Worm (Caenorhabditis elegans) whole organism, dauer: ENCODE results near the gene C32B5.15.
"Not testable (repeated sequence)": the region's sequence is repeated elsewhere in the genome, so short reads cannot be mapped to it uniquely, and the experiment has no call there.

Experiments
- unc-62 ChIP-seq: sonication (generic microtip); optimal IDR thresholded peaks from 2 replicates; lab custom pipeline; 2017; ENCODE audit warnings: missing biosample characterization, missing genetic modification reagents, missing genetic modification characterization

Gene C32B5.15

DNA sequence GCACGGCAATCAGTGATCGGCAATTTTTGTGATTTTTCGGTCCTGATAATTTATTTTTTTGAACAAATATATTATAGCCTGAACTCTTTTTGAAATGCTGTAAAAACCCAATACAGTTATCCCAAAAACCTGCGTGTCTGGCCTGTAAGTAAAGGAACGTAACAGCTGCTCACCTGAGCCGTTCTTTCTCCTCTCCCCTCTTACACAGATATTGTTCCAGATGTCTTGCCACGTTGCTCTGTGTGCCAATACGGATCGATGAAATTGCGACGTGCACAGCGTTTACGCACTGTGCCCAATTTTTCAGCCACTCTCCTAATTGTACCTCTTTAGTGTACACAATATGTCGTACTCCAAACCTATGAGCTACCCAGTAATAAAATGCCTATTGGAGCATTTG lies 14.1 kb downstream of the C32B5.15 start, which contains the start of gene sdz-4:
sdz-4 (plus strand) TSS at position 301 of the 400 bp plus-strand sequence.
- no peak for TF ChIP-seq unc-62 (GFP tag; lab: Kevin White, UChicago)

DNA sequence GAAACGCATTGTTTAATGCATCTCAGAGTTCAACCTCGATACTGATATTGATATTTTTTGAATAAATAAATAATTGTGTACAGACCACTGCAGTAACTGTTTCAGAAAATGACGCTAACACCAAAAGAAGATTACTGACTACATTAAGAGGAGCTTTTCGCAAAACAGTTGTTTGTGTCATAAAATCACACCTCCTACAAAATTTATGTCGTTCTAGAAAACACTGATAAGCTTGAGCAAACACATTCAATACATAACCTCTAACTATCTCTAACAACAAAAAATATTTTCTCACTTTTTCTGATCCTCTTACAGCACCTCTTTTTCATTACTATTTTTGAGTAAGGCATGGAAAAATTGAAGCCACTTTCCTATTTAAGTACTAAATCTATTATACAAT lies 18.1 kb downstream of the C32B5.15 start, which contains the start of gene fbxc-7:
fbxc-7 (plus strand) TSS at position 301 of the 400 bp plus-strand sequence.
- not testable (repeated sequence) for TF ChIP-seq unc-62 (GFP tag; lab: Kevin White, UChicago)

DNA sequence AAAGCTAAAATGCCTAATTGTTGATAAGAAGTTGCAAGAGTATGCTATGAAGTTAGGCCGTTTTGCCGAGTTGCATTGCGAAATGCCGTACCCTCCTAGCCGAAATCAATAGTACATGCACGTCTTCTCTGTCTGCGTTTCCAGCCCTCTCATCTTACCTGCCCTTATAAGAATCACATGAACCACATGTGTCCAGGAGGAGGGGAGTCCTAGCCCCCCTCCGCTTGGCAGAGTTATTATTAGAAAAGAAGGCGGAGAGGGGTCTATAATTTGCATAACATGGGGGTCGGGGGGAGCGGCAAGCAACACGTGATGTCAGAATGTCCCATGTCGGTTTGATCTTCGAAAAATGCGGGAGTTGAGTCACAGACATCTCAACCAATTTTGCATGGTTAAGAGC lies 19.7 kb downstream of the C32B5.15 start:
- TF ChIP-seq unc-62 (GFP tag; lab: Kevin White, UChicago): no peak

DNA sequence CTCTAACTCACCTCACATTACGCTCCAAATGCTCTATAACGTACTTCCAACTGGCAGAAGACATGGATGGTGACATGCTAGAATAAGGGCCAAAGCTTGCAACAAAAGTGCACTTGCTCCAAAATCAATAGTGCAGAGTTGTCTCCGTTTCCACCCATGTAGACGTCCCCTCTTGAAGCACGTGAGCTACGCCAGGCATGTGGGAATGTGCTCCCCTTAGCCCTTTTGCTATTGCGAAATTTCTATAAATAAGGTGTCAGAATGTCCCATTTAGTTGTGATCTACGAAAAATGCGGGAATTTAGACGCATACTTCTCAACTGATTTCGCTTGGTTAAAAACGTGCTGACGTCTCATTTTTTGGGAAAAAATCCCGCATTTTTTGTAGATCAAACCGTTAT lies 22.4 kb downstream of the C32B5.15 start:
- no peak for TF ChIP-seq unc-62 (GFP tag; lab: Kevin White, UChicago)

DNA sequence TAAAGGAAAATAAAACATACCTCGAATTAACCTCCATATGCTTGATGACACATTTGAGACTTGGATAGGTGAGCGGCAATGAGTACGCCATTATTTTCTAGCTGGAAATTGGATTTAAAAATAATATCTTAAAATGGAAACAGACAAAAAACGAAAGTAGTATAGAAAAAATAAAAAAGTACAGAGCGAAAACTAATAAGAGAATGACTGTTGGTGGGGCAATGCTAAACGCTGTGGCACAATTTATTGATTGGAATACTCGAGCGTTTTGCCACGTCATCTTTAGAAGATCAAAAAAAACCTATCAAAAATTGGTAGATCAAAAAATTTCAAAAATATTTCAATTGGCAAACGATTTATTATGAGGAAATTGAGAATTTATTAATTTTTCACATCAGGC lies 24.7 kb downstream of the C32B5.15 start, which contains the start of gene fbxc-32:
fbxc-32 (minus strand) TSS at position 101 of the 400 bp plus-strand sequence.
- no peak for TF ChIP-seq unc-62 (GFP tag; lab: Kevin White, UChicago)

DNA sequence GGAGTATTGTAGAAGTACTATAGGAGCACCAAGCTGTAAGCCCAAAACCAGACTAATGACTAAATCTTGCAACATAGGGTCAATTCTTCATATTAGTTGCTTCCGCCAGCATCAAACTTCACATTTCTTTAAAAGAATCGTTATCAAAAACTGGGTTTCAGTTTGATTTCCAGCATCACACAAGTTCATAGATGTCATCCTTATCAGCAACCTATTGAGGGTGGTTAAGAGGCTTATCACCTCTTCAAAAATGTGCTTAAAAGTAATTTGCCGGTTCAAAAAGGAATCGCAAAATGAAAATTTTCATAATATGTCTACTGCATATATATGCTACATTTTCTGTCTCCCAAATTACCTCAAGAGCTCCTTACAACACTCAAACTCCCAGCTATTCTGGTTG lies 29.0 kb downstream of the C32B5.15 start, which contains the start of gene clec-43:
clec-43 (plus strand) TSS at position 294 of the 400 bp plus-strand sequence.
- no peak for TF ChIP-seq unc-62 (GFP tag; lab: Kevin White, UChicago)

DNA sequence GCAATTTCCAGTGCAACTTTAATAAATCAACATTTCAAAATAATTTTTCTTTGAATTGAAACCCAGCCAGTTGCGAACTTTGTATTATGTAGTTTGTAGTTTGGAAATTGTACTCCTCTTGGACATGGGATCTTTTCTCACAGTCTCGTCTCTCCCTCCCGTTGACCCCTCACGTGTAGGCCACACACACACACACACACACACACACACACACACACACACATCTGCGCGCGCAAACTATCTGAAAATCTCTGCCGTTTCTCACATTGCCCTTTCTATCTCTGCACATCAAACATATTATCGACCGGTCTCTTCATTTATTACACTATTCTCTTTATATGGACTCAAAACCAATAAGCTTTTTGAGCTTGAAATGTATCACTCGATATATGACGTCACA lies 32.0 kb downstream of the C32B5.15 start, which contains the start of gene fbxc-36:
fbxc-36 (plus strand) TSS at position 205 of the 400 bp plus-strand sequence.
- no peak for TF ChIP-seq unc-62 (GFP tag; lab: Kevin White, UChicago)

DNA sequence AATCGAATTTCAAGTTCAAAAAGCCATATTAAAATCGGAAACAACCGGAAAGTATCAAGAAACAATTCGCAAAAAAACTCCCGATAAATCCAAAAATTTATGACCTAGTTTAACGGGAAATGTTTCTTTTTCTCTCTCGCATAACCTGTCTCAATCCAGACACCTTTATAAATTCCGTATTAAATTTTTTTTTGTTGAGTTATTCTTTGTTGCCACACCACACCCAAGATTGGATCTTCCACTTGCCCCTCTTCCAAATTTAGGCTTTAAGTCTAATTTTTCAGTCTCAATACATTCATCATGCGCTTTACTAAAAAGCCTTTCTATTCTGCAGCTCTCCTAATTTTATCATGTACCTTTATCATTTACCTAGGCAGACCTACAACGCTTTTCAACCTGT lies 34.2 kb downstream of the C32B5.15 start, which contains the start of gene R07C3.3:
R07C3.3 (plus strand) TSS at position 301 of the 400 bp plus-strand sequence.
- TF ChIP-seq unc-62 (GFP tag; lab: Kevin White, UChicago): no peak

DNA sequence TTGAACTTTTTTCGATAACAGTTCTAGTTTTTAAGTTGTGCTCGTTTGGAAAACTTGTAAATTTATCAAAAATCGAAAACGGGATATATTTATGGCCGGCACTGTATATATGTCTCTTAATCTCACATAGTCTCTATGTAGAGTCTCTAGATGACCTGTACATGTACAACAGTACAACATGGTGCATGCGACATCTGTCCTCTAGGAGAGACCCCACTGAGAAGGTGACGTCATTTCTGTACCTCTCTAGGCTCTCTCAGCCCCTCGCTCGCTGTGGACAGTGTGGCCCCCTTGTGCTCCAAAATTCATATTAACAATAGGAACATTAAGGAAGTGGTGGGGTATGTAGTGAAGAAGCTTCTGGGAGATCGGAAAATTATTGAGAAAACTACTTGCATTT lies 35.5 kb downstream of the C32B5.15 start:
- no peak for TF ChIP-seq unc-62 (GFP tag; lab: Kevin White, UChicago)

DNA sequence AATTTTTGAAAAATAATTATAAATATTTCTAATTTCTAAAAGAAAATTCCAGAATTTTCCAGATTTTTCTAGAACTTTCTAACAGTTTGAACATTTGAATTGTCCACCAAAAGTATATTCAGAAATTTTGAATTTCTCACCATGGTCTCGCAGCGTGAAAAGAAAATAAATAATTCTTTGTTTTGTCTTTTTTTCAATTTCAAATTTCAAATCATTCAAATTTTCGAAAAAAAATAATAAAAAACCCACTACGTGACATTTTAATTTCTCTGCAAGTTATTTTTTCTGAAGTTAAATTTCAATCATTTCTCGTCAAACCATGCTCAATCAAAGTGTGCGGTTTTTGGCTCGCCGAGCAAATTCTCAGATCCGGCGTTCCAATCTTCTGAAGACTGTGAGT lies 40.0 kb downstream of the C32B5.15 start, which contains the start of gene acs-15:
acs-15 (plus strand) TSS at position 301 of the 400 bp plus-strand sequence.
- TF ChIP-seq unc-62 (GFP tag; lab: Kevin White, UChicago): no peak

DNA sequence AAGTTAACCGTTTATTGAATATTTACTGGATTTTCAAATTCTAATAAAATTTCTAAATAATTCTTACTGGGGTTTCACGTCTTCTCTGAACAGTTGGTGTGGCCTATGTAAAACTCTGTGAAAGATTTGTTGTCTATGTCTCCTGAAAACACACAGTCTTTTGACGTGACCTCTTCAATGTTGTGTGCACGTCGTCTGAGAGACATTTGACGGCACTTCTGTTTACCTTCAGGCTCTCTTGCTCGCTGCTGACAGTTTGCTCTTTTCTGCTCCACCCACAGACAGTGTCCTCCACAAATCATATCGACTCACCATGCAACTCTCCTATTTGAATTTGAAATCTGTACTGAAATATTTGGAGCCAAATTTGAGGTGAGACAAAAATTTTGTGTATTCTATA lies 41.9 kb downstream of the C32B5.15 start, which contains the start of gene fbxc-34:
fbxc-34 (plus strand) TSS at position 301 of the 400 bp plus-strand sequence.
- not testable (repeated sequence) for TF ChIP-seq unc-62 (GFP tag; lab: Kevin White, UChicago)

DNA sequence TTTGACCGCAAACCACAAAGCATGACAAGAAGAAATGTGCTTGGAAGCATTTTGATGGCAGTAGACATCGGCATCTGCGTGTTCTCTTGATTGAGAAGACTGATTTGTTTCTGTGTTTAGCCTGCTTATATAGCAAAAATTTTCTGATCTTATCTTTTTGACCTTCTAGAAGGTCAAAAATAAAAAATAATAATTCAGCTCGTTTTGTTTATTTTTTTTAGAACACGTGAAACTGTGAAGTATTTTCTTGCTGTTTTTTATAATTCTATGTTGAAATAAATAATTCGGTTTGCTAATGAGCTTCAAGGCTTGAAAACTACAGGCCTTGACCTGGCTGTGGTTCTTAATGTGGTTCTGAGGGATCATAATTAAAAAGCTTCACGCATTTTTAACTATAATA lies 45.4 kb downstream of the C32B5.15 start, which contains the start of gene R07C3.13:
R07C3.13 (minus strand) TSS at position 101 of the 400 bp plus-strand sequence.
- no peak for TF ChIP-seq unc-62 (GFP tag; lab: Kevin White, UChicago)

DNA sequence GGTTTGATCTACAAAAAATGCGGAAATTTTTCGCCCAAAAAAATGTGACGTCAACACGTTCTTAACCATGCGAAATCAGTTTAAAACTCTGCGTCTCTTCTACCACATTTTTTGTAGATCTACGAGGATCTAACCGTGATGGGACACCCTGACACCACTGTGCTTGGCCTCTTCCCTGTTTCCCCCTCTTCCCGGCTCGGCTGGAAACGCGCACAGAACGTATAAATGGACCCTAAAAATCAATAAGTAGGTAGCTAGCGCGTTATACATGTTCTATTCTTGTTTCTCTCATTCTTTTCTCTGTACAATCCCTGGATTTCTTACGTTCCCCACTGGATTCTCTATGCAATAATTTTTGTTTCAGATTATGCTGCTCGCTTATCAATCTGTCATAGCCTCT lies 49.2 kb downstream of the C32B5.15 start, which contains the start of gene fbxc-28:
fbxc-28 (plus strand) TSS at position 301 of the 400 bp plus-strand sequence.
- TF ChIP-seq unc-62 (GFP tag; lab: Kevin White, UChicago): no peak

DNA sequence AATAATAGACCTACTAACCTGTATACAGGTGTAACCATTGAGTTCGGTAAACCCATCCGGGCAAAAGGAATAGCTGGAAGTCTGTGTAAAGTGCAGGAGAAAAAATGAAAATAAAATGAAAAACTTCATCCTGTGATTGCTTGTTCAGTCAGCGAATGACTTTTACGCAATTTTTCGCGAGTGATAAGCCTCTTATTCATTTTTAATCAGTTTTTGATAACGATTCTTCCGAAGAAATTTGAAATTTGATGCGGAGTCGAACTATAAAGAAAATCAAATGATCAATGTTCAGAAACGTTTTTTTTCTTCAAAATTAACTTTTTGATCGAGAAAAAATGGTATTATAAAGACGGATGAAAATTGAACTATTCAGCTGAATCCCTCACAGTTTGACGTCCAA lies 50.0 kb downstream of the C32B5.15 start:
- no peak for TF ChIP-seq unc-62 (GFP tag; lab: Kevin White, UChicago)
